Worm (Caenorhabditis elegans) whole organism, L3 larva: ENCODE measurements around the gene F40G9.19.

Source experiments
- ceh-16 ChIP-seq: sonication (generic microtip); optimal IDR thresholded peaks from 2 replicates; lab custom pipeline; 2017; ENCODE audit warnings: missing biosample characterization, missing genetic modification characterization
- lin-39 ChIP-seq: fragments of 150-350 bp; optimal IDR thresholded peaks from 2 replicates; lab custom pipeline; 2018; ENCODE audit warnings: missing biosample characterization, missing genetic modification reagents, missing genetic modification characterization
- mml-1 ChIP-seq: fragments of 150-350 bp; sonication (generic microtip); optimal IDR thresholded peaks from 3 replicates; lab custom pipeline; 2014; ENCODE audit warnings: missing biosample characterization, missing genetic modification characterization
- nhr-12 ChIP-seq: fragments of 150-350 bp; optimal IDR thresholded peaks from 2 replicates; lab custom pipeline; 2014; ENCODE audit warnings: missing biosample characterization, missing genetic modification characterization
- nhr-23 ChIP-seq: fragments of 150-350 bp; optimal IDR thresholded peaks from 2 replicates; lab custom pipeline; 2014; ENCODE audit warnings: missing biosample characterization, missing genetic modification reagents, missing genetic modification characterization
- nhr-28 ChIP-seq: fragments of 150-350 bp; optimal IDR thresholded peaks from 2 replicates; lab custom pipeline; 2014; ENCODE audit warnings: missing biosample characterization, missing genetic modification characterization
- nhr-76 ChIP-seq: fragments of 150-350 bp; sonication (generic microtip); optimal IDR thresholded peaks from 5 replicates; lab custom pipeline; 2014; ENCODE audit warnings: missing biosample characterization, missing genetic modification characterization
- snpc-4 ChIP-seq: fragments of 150-350 bp; optimal IDR thresholded peaks from 2 replicates; lab custom pipeline; 2014; ENCODE audit warnings: missing biosample characterization, missing genetic modification characterization
- tbx-2 ChIP-seq: sonication (generic microtip); optimal IDR thresholded peaks from 2 replicates; lab custom pipeline; 2016; ENCODE audit warnings: mild to moderate bottlenecking, missing genetic modification characterization, missing compliant biosample characterization

DNA sequence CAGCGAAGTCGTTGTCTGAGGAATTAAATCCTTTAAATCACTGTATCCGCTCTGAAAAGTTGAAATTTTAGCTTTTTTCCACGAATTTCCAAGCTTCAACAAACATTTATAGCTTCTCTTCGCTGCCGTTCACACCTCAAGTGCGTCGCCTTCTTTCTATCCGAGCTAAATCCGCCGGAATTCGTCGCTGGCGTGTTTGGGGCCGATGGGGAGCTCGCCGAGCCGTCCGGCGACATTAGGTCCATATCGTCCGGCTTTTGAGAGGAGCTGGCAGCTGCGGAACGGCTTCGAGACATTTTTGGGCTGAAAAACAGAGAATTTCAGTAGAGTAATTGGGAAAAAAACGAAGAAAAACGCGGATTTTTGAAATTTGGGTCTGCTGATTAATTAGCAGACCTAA is 14.2 kb downstream of the F40G9.19 start, which contains the start of gene mxl-2:
- TF ChIP-seq tbx-2 (tag; lab: Kevin White, UChicago) (no peak), nhr-76 (tag; lab: Kevin White, UChicago) (no peak), ceh-16 (tag; lab: Kevin White, UChicago) (no peak), nhr-12 (no peak), mml-1 (tag; lab: Kevin White, UChicago) (no peak), nhr-23 (tag; lab: Kevin White, UChicago) (no peak), nhr-28 (tag; lab: Kevin White, UChicago) (no peak), lin-39 (tag; lab: Kevin White, UChicago) (no peak), snpc-4 (tag; lab: Kevin White, UChicago) (no peak)
